Worm (Caenorhabditis elegans) whole organism, midembryonic: ENCODE results near the gene mig-38.

ENCODE experiments used
- T22C8.4 ChIP-seq: fragments of 200-800 bp; sonication (Bioruptor generic); IDR thresholded peaks from 2 replicates; pipeline ENCODE4 v1.3.6; 2022; ENCODE audit warnings: missing genetic modification characterization, missing compliant biosample characterization
- cog-1 ChIP-seq: sonication (generic microtip); optimal IDR thresholded peaks from 2 replicates; lab custom pipeline; 2016; ENCODE audit warnings: missing genetic modification characterization, missing compliant biosample characterization
- flt-1 ChIP-seq: fragments of 200-800 bp; sonication (Bioruptor generic); IDR thresholded peaks from 2 replicates; pipeline ENCODE4 v1.3.6; 2022; ENCODE audit warnings: missing genetic modification characterization, missing compliant biosample characterization
- med-1 ChIP-seq: sonication (generic microtip); optimal IDR thresholded peaks from 2 replicates; lab custom pipeline; 2017; ENCODE audit warnings: missing genetic modification characterization, mild to moderate bottlenecking, missing compliant biosample characterization, antibody characterized with exemption, missing genetic modification reagents; ENCODE audit not compliant: insufficient read depth
- tab-1 ChIP-seq: fragments of 200-800 bp; sonication (Bioruptor generic); IDR thresholded peaks from 2 replicates; pipeline ENCODE4 v1.3.6; 2022; ENCODE audit warnings: missing genetic modification characterization, missing compliant biosample characterization
- ztf-29 ChIP-seq: fragments of 200-800 bp; sonication (Bioruptor generic); IDR thresholded peaks from 2 replicates; pipeline ENCODE4 v1.3.6; 2022; ENCODE audit warnings: missing genetic modification reagents, missing genetic modification characterization, missing compliant biosample characterization

ce11 chrIV:11650344-11650743 is 56.3 kb downstream of the mig-38 start:
- no peak for TF ChIP-seq T22C8.4 (GFP tag; lab: Robert Waterston, UW)
- no peak for TF ChIP-seq flt-1 (GFP tag; lab: Robert Waterston, UW)
- TF ChIP-seq tab-1: no peak
- no peak for TF ChIP-seq cog-1 (tag; lab: Kevin White, UChicago)
- TF ChIP-seq med-1 (GFP tag; lab: Kevin White, UChicago): no peak
- TF ChIP-seq ztf-29 (GFP tag; lab: Robert Waterston, UW): no peak
